Worm (Caenorhabditis elegans): Measurements from ENCODE around the gene F10A3.12.

F10A3.12 gene

DNA sequence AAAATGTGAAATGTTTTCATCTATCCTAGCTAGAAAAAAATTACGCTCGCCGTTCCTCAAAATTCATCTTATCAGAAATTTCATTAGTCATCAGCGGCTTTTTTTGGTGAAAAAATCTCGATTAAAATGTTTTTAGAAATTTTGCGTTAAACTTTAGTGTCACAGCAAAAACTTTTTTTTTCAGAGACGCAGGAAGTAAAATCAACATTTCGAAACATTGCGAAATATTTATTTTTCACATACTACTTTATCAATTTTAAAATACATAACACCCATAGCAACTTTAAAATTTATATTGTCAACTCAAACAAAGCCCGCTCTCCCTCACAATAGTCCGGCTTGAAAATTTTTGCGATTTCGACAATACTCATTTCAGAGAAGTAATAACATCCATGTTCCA lies 31.6 kb upstream of the F10A3.12 start:
- TF ChIP-seq bed-3 (GFP tag; optimal IDR thresholded peaks at IDR 0.05), result no peak
- no peak for TF ChIP-seq nhr-2 (tag; optimal IDR thresholded peaks at IDR 0.05)
- no peak for TF ChIP-seq ceh-39 (tag; optimal IDR thresholded peaks at IDR 0.05)
- TF ChIP-seq elt-1 (tag; optimal IDR thresholded peaks at IDR 0.05; ENCODE audit: borderline replicate concordance, insufficient read depth), result no peak
- no peak for TF ChIP-seq hlh-1 (tag; optimal IDR thresholded peaks at IDR 0.05)
- TF ChIP-seq unc-62 (GFP tag; optimal IDR thresholded peaks at IDR 0.05), result no peak
- no peak for TF ChIP-seq nhr-12 (tag; optimal IDR thresholded peaks at IDR 0.05)
- TF ChIP-seq sem-2 (GFP tag; optimal IDR thresholded peaks at IDR 0.05), result no peak
- no peak for TF ChIP-seq cnd-1 (tag; optimal IDR thresholded peaks at IDR 0.05)
- no peak for TF ChIP-seq ceh-43 (GFP tag; optimal IDR thresholded peaks at IDR 0.05)
- no peak for TF ChIP-seq M03D4.4 (tag; optimal IDR thresholded peaks at IDR 0.05)
- TF ChIP-seq ceh-83 (GFP tag; optimal IDR thresholded peaks at IDR 0.05), result no peak
- TF ChIP-seq tbx-8 (GFP tag; optimal IDR thresholded peaks at IDR 0.05), result no peak
- no peak for TF ChIP-seq blmp-1 (tag; optimal IDR thresholded peaks at IDR 0.05)
- no peak for TF ChIP-seq unc-39 (tag; optimal IDR thresholded peaks at IDR 0.05)
- TF ChIP-seq lin-32 (GFP tag; optimal IDR thresholded peaks at IDR 0.05), result no peak
- no peak for TF ChIP-seq lin-13 (tag; optimal IDR thresholded peaks at IDR 0.05)
- TF ChIP-seq drap-1 (GFP tag; optimal IDR thresholded peaks at IDR 0.05), result no peak
- TF ChIP-seq ham-2 (GFP tag; optimal IDR thresholded peaks at IDR 0.05), result no peak
- TF ChIP-seq elt-3 (tag; optimal IDR thresholded peaks at IDR 0.05), result no peak

ce11 chrV:16132705-16133104 lies 31.1 kb upstream of the F10A3.12 start, which contains the start of gene fbxa-144:
fbxa-144 (minus strand) TSS chrV:16132805.
- no peak for TF ChIP-seq zip-8 (tag; optimal IDR thresholded peaks at IDR 0.05)
- TF ChIP-seq lin-13 (tag; optimal IDR thresholded peaks at IDR 0.05), result no peak
- no peak for TF ChIP-seq lin-32 (GFP tag; optimal IDR thresholded peaks at IDR 0.05)
- no peak for TF ChIP-seq ztf-11 (tag; optimal IDR thresholded peaks at IDR 0.05)
- no peak for TF ChIP-seq sptf-1 (tag; optimal IDR thresholded peaks at IDR 0.05)
- TF ChIP-seq elt-1 (tag; optimal IDR thresholded peaks at IDR 0.05; ENCODE audit: borderline replicate concordance, insufficient read depth), result no peak
- TF ChIP-seq ceh-39 (tag; optimal IDR thresholded peaks at IDR 0.05), result no peak
- no peak for TF ChIP-seq cnd-1 (tag; optimal IDR thresholded peaks at IDR 0.05)
- no peak for TF ChIP-seq nhr-12 (tag; optimal IDR thresholded peaks at IDR 0.05)
- no peak for TF ChIP-seq pha-4 (tag; optimal IDR thresholded peaks at IDR 0.05)
- TF ChIP-seq unc-39 (tag; optimal IDR thresholded peaks at IDR 0.05), result no peak

DNA sequence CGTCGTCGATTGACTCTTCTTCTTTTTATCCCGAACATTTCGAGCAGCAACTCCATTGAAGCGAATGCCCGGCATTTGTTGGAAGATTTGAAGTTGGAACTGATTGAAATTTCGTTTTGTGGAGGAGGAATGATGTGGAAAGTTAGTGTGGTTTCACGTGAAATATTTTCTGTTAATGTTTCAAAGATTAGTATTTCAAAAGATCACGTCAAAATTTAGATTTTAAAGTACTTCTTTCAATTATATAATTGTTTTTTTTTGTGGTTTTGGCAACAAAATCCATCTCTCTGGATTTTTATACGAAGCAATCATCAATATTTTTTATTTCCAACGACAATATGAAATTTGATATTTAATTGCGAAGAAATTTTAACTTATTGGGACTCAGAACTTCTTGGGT lies 26.8 kb upstream of the F10A3.12 start, which contains the start of gene F44G3.7:
F44G3.7 (minus strand) TSS at position 101 of the 400 bp plus-strand sequence.
- no peak for TF ChIP-seq nhr-237 (tag; optimal IDR thresholded peaks at IDR 0.05)
- no peak for TF ChIP-seq lsy-2 (tag; optimal IDR thresholded peaks at IDR 0.05)
- TF ChIP-seq lin-13 (tag; optimal IDR thresholded peaks at IDR 0.05), result no peak
- TF ChIP-seq unc-120 (tag; optimal IDR thresholded peaks at IDR 0.05; ENCODE audit: poor library complexity, severe bottlenecking), result no peak
- no peak for TF ChIP-seq mab-5 (tag; optimal IDR thresholded peaks at IDR 0.05)
- TF ChIP-seq M03D4.4 (tag; optimal IDR thresholded peaks at IDR 0.05), result no peak
- TF ChIP-seq zip-8 (tag; optimal IDR thresholded peaks at IDR 0.05), result no peak
- no peak for TF ChIP-seq nhr-76 (tag; optimal IDR thresholded peaks at IDR 0.05)
- TF ChIP-seq lin-32 (GFP tag; optimal IDR thresholded peaks at IDR 0.05), result no peak
- no peak for TF ChIP-seq drap-1 (GFP tag; optimal IDR thresholded peaks at IDR 0.05)
- no peak for TF ChIP-seq blmp-1 (tag; optimal IDR thresholded peaks at IDR 0.05)
- TF ChIP-seq ceh-39 (tag; optimal IDR thresholded peaks at IDR 0.05), result no peak
- TF ChIP-seq ces-1 (GFP tag; optimal IDR thresholded peaks at IDR 0.05), result no peak
- no peak for TF ChIP-seq nhr-28 (tag; optimal IDR thresholded peaks at IDR 0.05)
- TF ChIP-seq sem-2 (GFP tag; optimal IDR thresholded peaks at IDR 0.05), result no peak
- no peak for TF ChIP-seq cnd-1 (tag; optimal IDR thresholded peaks at IDR 0.05)
- no peak for TF ChIP-seq unc-39 (tag; optimal IDR thresholded peaks at IDR 0.05)

- no peak for TF ChIP-seq mep-1 (tag; optimal IDR thresholded peaks at IDR 0.05)
- no peak for TF ChIP-seq lin-13 (tag; optimal IDR thresholded peaks at IDR 0.05)
- no peak for TF ChIP-seq nhr-76 (tag; optimal IDR thresholded peaks at IDR 0.05)
- no peak for TF ChIP-seq ces-1 (GFP tag; optimal IDR thresholded peaks at IDR 0.05)
- TF ChIP-seq nhr-237 (tag; optimal IDR thresholded peaks at IDR 0.05), result no peak
- TF ChIP-seq ceh-83 (GFP tag; optimal IDR thresholded peaks at IDR 0.05), result no peak
- TF ChIP-seq lsy-2 (tag; optimal IDR thresholded peaks at IDR 0.05), result no peak
- no peak for TF ChIP-seq unc-120 (tag; optimal IDR thresholded peaks at IDR 0.05; ENCODE audit: poor library complexity, severe bottlenecking)
- TF ChIP-seq snpc-4 (tag; optimal IDR thresholded peaks at IDR 0.05), result no peak
- TF ChIP-seq elt-1 (tag; optimal IDR thresholded peaks at IDR 0.05; ENCODE audit: borderline replicate concordance, insufficient read depth), result no peak
- no peak for TF ChIP-seq lin-32 (GFP tag; optimal IDR thresholded peaks at IDR 0.05)
- no peak for TF ChIP-seq nhr-2 (tag; optimal IDR thresholded peaks at IDR 0.05)
- TF ChIP-seq blmp-1 (tag; optimal IDR thresholded peaks at IDR 0.05), result no peak
- no peak for TF ChIP-seq unc-39 (tag; optimal IDR thresholded peaks at IDR 0.05)
- TF ChIP-seq mls-2 (tag; optimal IDR thresholded peaks at IDR 0.05), result no peak
- TF ChIP-seq zip-8 (tag; optimal IDR thresholded peaks at IDR 0.05), result no peak
- TF ChIP-seq elt-3 (tag; optimal IDR thresholded peaks at IDR 0.05), result no peak
- no peak for TF ChIP-seq M03D4.4 (tag; optimal IDR thresholded peaks at IDR 0.05)
Observed at ce11 chrV:16139529-16139928, 24.3 kb upstream of the F10A3.12 start, which contains the start of gene clc-11. clc-11 (minus strand) TSS chrV:16139629.

All from whole organism, mixed stage, embryonic.